Fruit fly (Drosophila melanogaster) Kc167 (cell line): ENCODE results near the gene numb.

ENCODE experiments used
- Myc ChIP-seq: fragments of >200 bp; optimal IDR thresholded peaks from 2 replicates; lab custom pipeline; 2017; ENCODE audit warnings: missing external identifiers
- Sin3A ChIP-seq: fragments of >200 bp; optimal IDR thresholded peaks from 2 replicates; lab custom pipeline; 2018; ENCODE audit warnings: missing external identifiers
- h ChIP-seq: fragments of >200 bp; optimal IDR thresholded peaks from 3 replicates; lab custom pipeline; 2018; ENCODE audit warnings: missing external identifiers
- insv ChIP-seq: fragments of >200 bp; optimal IDR thresholded peaks from 3 replicates; lab custom pipeline; 2018; ENCODE audit warnings: missing external identifiers
- psq ChIP-seq: fragments of >200 bp; optimal IDR thresholded peaks from 2 replicates; lab custom pipeline; 2017; ENCODE audit warnings: missing external identifiers
- ttk ChIP-seq: sonication (Bioruptor generic); optimal IDR thresholded peaks from 2 replicates; lab custom pipeline; 2017; ENCODE audit warnings: missing external identifiers

dm6 chr2L:9388013-9388605 is 49.2 kb upstream of the numb start:
- TF ChIP-seq h (lab: Kevin White, UChicago): no peak
- TF ChIP-seq psq (lab: Kevin White, UChicago): no peak
- TF ChIP-seq ttk (lab: Kevin White, UChicago): no peak
- no peak for TF ChIP-seq insv
- no peak for TF ChIP-seq Sin3A
- no peak for TF ChIP-seq Myc (lab: Kevin White, UChicago)
